Worm (Caenorhabditis elegans) whole organism, early embryonic: ENCODE results near the gene kynu-1.

ENCODE experiments used
- ama-1 ChIP-seq: fragments of 150-350 bp; optimal IDR thresholded peaks from 2 replicates; lab custom pipeline; 2014
- ceh-36 ChIP-seq: sonication (generic microtip); optimal IDR thresholded peaks from 2 replicates; lab custom pipeline; 2016; ENCODE audit warnings: missing genetic modification characterization, inconsistent platforms, missing compliant biosample characterization
- tra-4 ChIP-seq: sonication (generic microtip); optimal IDR thresholded peaks from 2 replicates; lab custom pipeline; 2017; ENCODE audit warnings: missing genetic modification characterization, missing compliant biosample characterization

DNA sequence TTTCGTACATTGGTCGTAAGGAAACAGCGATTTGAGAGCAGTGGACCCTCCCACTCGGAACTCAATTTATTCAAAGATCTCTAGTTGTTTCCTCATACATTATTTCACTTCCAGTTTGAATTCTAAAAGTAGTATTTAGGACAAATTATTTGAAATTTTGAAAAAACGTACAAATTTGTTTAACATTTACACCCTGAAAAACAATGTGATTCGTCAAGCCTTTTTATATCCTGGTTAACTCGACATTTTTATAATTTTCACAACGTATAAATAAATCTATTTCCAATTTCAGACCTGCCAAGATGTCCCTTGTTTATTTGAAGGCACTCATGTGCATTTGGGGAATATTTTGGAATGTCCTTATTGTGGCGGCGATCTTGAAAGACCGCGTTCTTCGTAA is 6.4 kb upstream of the kynu-1 start, which contains the start of gene C15H9.3:
- TF ChIP-seq ceh-36 (tag; lab: Kevin White, UChicago) (no peak), tra-4 (tag; lab: Kevin White, UChicago) (no peak), ama-1 (lab: Kevin White, UChicago) (no peak)
